Worm (Caenorhabditis elegans): ENCODE results near the gene Y17G7B.22.

ce11 chrII:12063076-12063475 lies 4.8 kb upstream of the Y17G7B.22 start:
- TF ChIP-seq T22C8.4 (GFP tag; IDR thresholded peaks at IDR 0.05) (no peak), med-1 (GFP tag; optimal IDR thresholded peaks at IDR 0.05; ENCODE audit: insufficient read depth) (no peak), klf-2 (GFP tag; conservative IDR thresholded peaks at IDR 0.05) (no peak)
